Worm (Caenorhabditis elegans): Measurements from ENCODE around the gene sws-1.

ce11 chrV:19019239-19019638 is 38.0 kb upstream of the sws-1 start:
- TF ChIP-seq dpl-1 (GFP tag; optimal IDR thresholded peaks at IDR 0.05) (no peak), ztf-11 (tag; optimal IDR thresholded peaks at IDR 0.05) (no peak), alr-1 (tag; optimal IDR thresholded peaks at IDR 0.05; ENCODE audit: borderline replicate concordance) (no peak), ces-1 (GFP tag; optimal IDR thresholded peaks at IDR 0.05) (no peak), skn-1 (tag; optimal IDR thresholded peaks at IDR 0.05) (no peak), ama-1 (optimal IDR thresholded peaks at IDR 0.05) (no peak), nhr-11 (tag; optimal IDR thresholded peaks at IDR 0.05) (no peak), pqm-1 (tag; optimal IDR thresholded peaks at IDR 0.05) (no peak), egl-27 (tag; optimal IDR thresholded peaks at IDR 0.05) (no peak), jun-1 (tag; optimal IDR thresholded peaks at IDR 0.05) (no peak), nhr-28 (tag; optimal IDR thresholded peaks at IDR 0.05) (no peak), tbx-2 (tag; optimal IDR thresholded peaks at IDR 0.05) (no peak), sox-4 (tag; optimal IDR thresholded peaks at IDR 0.05) (no peak), mab-9 (GFP tag; IDR thresholded peaks at IDR 0.05) (no peak)

All from whole organism, L1 larva.